Worm (Caenorhabditis elegans) whole organism, L4/young adult: ENCODE results near the gene F01D5.2.
"Not testable (repeated sequence)": the region's sequence is repeated elsewhere in the genome, so short reads cannot be mapped to it uniquely, and the experiment has no call there.

Experiments used
- W03F9.2 ChIP-seq: fragments of 150-350 bp; optimal IDR thresholded peaks from 2 replicates; lab custom pipeline; 2014; ENCODE audit warnings: missing biosample characterization, missing genetic modification characterization
- dao-5 ChIP-seq: sonication (generic microtip); optimal IDR thresholded peaks from 2 replicates; lab custom pipeline; 2016; ENCODE audit warnings: missing genotype, missing genetic modification characterization, moderate library complexity, missing compliant biosample characterization
- him-1 ChIP-seq: sonication (generic microtip); optimal IDR thresholded peaks from 2 replicates; lab custom pipeline; 2016; ENCODE audit warnings: missing genotype, missing genetic modification reagents, missing genetic modification characterization, missing compliant biosample characterization

DNA sequence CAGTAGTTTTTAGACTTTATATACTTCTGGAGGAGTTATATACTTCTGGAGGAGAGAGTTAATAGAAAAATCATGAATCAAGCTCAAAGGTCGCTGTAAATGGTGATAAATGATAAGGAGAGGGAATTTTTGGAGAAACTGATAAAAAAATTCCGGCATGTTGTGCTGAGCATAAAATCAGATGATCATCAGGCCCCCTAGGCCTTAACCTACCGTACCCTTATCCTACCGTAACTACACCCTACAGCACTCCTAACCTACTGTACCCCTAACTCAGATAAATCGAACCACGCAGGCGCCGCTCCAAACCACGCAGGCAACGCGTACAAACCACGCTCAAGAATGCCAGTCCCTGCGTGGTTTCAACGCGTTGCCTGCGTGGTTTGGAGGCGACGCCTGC, 1.2 kb upstream of the F01D5.2 start, which contains the start of gene F01D5.3:
- not testable (repeated sequence) for TF ChIP-seq dao-5, him-1, W03F9.2 (tag; lab: Kevin White, UChicago)
